Worm (Caenorhabditis elegans) whole organism, mixed stage, embryonic: Measurements from ENCODE around the gene Y48C3A.20.

Source experiments
- blmp-1 ChIP-seq: fragments of 150-350 bp; optimal IDR thresholded peaks from 2 replicates; lab custom pipeline; 2014; ENCODE audit warnings: missing biosample characterization, missing genetic modification characterization
- elt-1 ChIP-seq: sonication (generic microtip); optimal IDR thresholded peaks from 2 replicates; lab custom pipeline; 2017; ENCODE audit warnings: missing genetic modification characterization, mild to moderate bottlenecking, missing compliant biosample characterization, antibody characterized with exemption, moderate library complexity, borderline replicate concordance; ENCODE audit not compliant: insufficient read depth
- lin-13 ChIP-seq: fragments of 150-350 bp; optimal IDR thresholded peaks from 2 replicates; lab custom pipeline; 2014; ENCODE audit warnings: missing biosample characterization, missing genetic modification characterization
- lsy-2 ChIP-seq: fragments of 150-350 bp; optimal IDR thresholded peaks from 2 replicates; lab custom pipeline; 2014; ENCODE audit warnings: missing biosample characterization, missing genetic modification characterization
- nhr-12 ChIP-seq: fragments of 150-350 bp; optimal IDR thresholded peaks from 2 replicates; lab custom pipeline; 2014; ENCODE audit warnings: missing biosample characterization, missing genetic modification characterization
- nhr-237 ChIP-seq: fragments of 150-350 bp; optimal IDR thresholded peaks from 2 replicates; lab custom pipeline; 2014; ENCODE audit warnings: missing biosample characterization, missing genetic modification characterization
- nhr-28 ChIP-seq: fragments of 150-350 bp; optimal IDR thresholded peaks from 2 replicates; lab custom pipeline; 2014; ENCODE audit warnings: missing biosample characterization, missing genetic modification characterization
- pha-4 ChIP-seq: fragments of 150-350 bp; optimal IDR thresholded peaks from 2 replicates; lab custom pipeline; 2018; ENCODE audit warnings: missing biosample characterization, missing genetic modification reagents, missing genetic modification characterization

DNA sequence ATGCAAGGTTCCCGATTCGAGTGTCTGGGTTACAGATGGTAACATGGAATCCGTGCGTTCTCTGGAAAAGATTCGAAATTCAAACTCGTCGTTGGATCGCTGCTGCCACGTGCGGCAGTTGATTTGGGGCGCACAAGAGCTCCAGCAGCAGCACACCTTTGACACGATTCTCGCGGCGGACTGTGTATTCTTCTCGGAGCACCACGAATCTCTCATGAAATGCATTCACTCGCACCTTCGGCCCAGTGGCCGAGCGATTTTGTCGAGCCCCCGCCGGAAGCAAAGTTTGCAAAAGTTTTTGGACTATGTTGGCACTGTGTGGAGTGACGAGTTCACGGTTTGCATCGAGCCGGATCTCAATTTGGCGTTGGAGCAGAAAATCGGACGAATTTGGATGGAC, 47.1 kb downstream of the Y48C3A.20 start:
- TF ChIP-seq nhr-237 (no peak), pha-4 (tag; lab: Kevin White, UChicago) (no peak), blmp-1 (tag; lab: Kevin White, UChicago) (no peak), elt-1 (tag; lab: Kevin White, UChicago) (no peak), nhr-12 (tag; lab: Kevin White, UChicago) (no peak), lsy-2 (no peak), nhr-28 (no peak), lin-13 (no peak)
